Worm (Caenorhabditis elegans) whole organism, L4 larva: Measurements from ENCODE around the gene apl-1.

Experiments used
- F44E2.7 ChIP-seq: fragments of 200-800 bp; sonication (Bioruptor generic); IDR thresholded peaks from 2 replicates; pipeline ENCODE4 v2.1.2; 2022; ENCODE audit warnings: missing genetic modification characterization, missing compliant biosample characterization
- Y5F2A.4 ChIP-seq: fragments of 200-800 bp; sonication (Bioruptor generic); optimal IDR thresholded peaks from 2 replicates; lab custom pipeline; 2018; ENCODE audit warnings: mild to moderate bottlenecking, missing genetic modification characterization, missing compliant biosample characterization
- Y75B8A.6 ChIP-seq: fragments of 200-800 bp; sonication (Bioruptor generic); IDR thresholded peaks from 2 replicates; pipeline ENCODE4 v1.3.6; 2022; ENCODE audit warnings: missing genetic modification reagents, missing genetic modification characterization, missing compliant biosample characterization
- ZK337.2 ChIP-seq: fragments of 200-800 bp; sonication (Bioruptor generic); IDR thresholded peaks from 2 replicates; pipeline ENCODE4 v1.3.6; 2022; ENCODE audit warnings: missing genetic modification reagents, missing genetic modification characterization, missing compliant biosample characterization
- aha-1 ChIP-seq: fragments of 150-350 bp; peaks from one replicate; lab custom pipeline; 2014; ENCODE audit warnings: missing biosample characterization, missing genetic modification characterization
- ama-1 ChIP-seq: fragments of 150-350 bp; optimal IDR thresholded peaks from 2 replicates; lab custom pipeline; 2014; ENCODE audit warnings: inconsistent platforms, mixed read lengths
- attf-4 ChIP-seq: sonication (generic microtip); optimal IDR thresholded peaks from 3 replicates; lab custom pipeline; 2017; ENCODE audit warnings: missing biosample characterization, missing genetic modification characterization
- ceh-28 ChIP-seq: fragments of 150-350 bp; optimal IDR thresholded peaks from 2 replicates; lab custom pipeline; 2014; ENCODE audit warnings: missing biosample characterization, missing genetic modification reagents, missing genetic modification characterization
- ceh-62 ChIP-seq: sonication (generic microtip); optimal IDR thresholded peaks from 2 replicates; lab custom pipeline; 2017; ENCODE audit warnings: missing biosample characterization, missing genetic modification characterization
- ces-1 ChIP-seq: fragments of 150-350 bp; sonication (generic microtip); optimal IDR thresholded peaks from 4 replicates; lab custom pipeline; 2014; ENCODE audit warnings: missing biosample characterization, missing genetic modification reagents, missing genetic modification characterization
- cey-2 ChIP-seq: sonication (generic microtip); optimal IDR thresholded peaks from 3 replicates; lab custom pipeline; 2017; ENCODE audit warnings: missing genetic modification characterization, mild to moderate bottlenecking, missing compliant biosample characterization, antibody characterized with exemption, borderline replicate concordance; ENCODE audit not compliant: insufficient read depth
- dmd-8 ChIP-seq: fragments of 200-800 bp; sonication (Bioruptor generic); IDR thresholded peaks from 2 replicates; pipeline ENCODE4 v1.3.6; 2022; ENCODE audit warnings: missing genetic modification characterization, missing compliant biosample characterization
- dve-1 ChIP-seq: sonication (generic microtip); optimal IDR thresholded peaks from 2 replicates; lab custom pipeline; 2017; ENCODE audit warnings: antibody characterized with exemption, mild to moderate bottlenecking, missing genetic modification characterization, missing compliant biosample characterization; ENCODE audit not compliant: insufficient read depth
- egl-27 ChIP-seq: sonication (generic microtip); optimal IDR thresholded peaks from 3 replicates; lab custom pipeline; 2017; ENCODE audit warnings: missing biosample characterization, missing genetic modification reagents, missing genetic modification characterization
- egl-43 ChIP-seq: fragments of 200-800 bp; sonication (Bioruptor generic); IDR thresholded peaks from 2 replicates; pipeline ENCODE4 v1.3.6; 2022; ENCODE audit warnings: missing genetic modification reagents, missing genetic modification characterization, missing compliant biosample characterization
- gei-8 ChIP-seq: fragments of 200-800 bp; sonication (Bioruptor generic); optimal IDR thresholded peaks from 2 replicates; lab custom pipeline; 2018; ENCODE audit warnings: mild to moderate bottlenecking, missing genetic modification characterization, missing compliant biosample characterization
- hlh-11 ChIP-seq: fragments of 200-800 bp; sonication (Bioruptor generic); optimal IDR thresholded peaks from 2 replicates; lab custom pipeline; 2018; ENCODE audit warnings: mild to moderate bottlenecking, missing genetic modification characterization, missing compliant biosample characterization
- hlh-30 ChIP-seq: sonication (generic microtip); optimal IDR thresholded peaks from 2 replicates; lab custom pipeline; 2017; ENCODE audit warnings: antibody characterized with exemption, mild to moderate bottlenecking, missing genetic modification characterization, missing compliant biosample characterization; ENCODE audit not compliant: insufficient read depth
- lim-7 ChIP-seq: fragments of 200-800 bp; sonication (Bioruptor generic); IDR thresholded peaks from 2 replicates; pipeline ENCODE4 v1.3.6; 2022; ENCODE audit warnings: missing genetic modification characterization, missing compliant biosample characterization
- lin-15B ChIP-seq: fragments of 150-350 bp; sonication (generic microtip); optimal IDR thresholded peaks from 3 replicates; lab custom pipeline; 2014; ENCODE audit warnings: missing biosample characterization, missing genetic modification characterization
- lsy-2 ChIP-seq, 2 experiments: fragments of 150-350 bp in 1 of 2; sonication (generic microtip) in 1 of 2; optimal IDR thresholded peaks; 2 replicates each; lab custom pipeline; 2014 to 2017; ENCODE audit warnings: missing biosample characterization in 2 of 2, missing genetic modification characterization in 2 of 2
- nhr-41 ChIP-seq: fragments of 200-800 bp; sonication (Bioruptor generic); IDR thresholded peaks from 2 replicates; pipeline ENCODE4 v1.3.6; 2022; ENCODE audit warnings: missing genetic modification reagents, missing genetic modification characterization, missing compliant biosample characterization
- nhr-42 ChIP-seq: fragments of 200-800 bp; sonication (Bioruptor generic); IDR thresholded peaks from 2 replicates; pipeline ENCODE4 v1.3.6; 2022; ENCODE audit warnings: missing genetic modification characterization, missing compliant biosample characterization
- nhr-48 ChIP-seq: sonication (generic microtip); optimal IDR thresholded peaks from 2 replicates; lab custom pipeline; 2016; ENCODE audit warnings: mild to moderate bottlenecking, missing genetic modification characterization, missing compliant biosample characterization
- nhr-6 ChIP-seq: fragments of 150-350 bp; optimal IDR thresholded peaks from 2 replicates; lab custom pipeline; 2014; ENCODE audit warnings: missing biosample characterization, missing genetic modification characterization
- nhr-76 ChIP-seq: fragments of 150-350 bp; optimal IDR thresholded peaks from 2 replicates; lab custom pipeline; 2014; ENCODE audit warnings: missing biosample characterization, missing genetic modification characterization
- sdz-12 ChIP-seq: fragments of 200-800 bp; sonication (Bioruptor generic); optimal IDR thresholded peaks from 2 replicates; lab custom pipeline; 2018; ENCODE audit warnings: mild to moderate bottlenecking, missing genetic modification characterization, missing compliant biosample characterization
- snpc-4 ChIP-seq: fragments of 150-350 bp; optimal IDR thresholded peaks from 2 replicates; lab custom pipeline; 2014; ENCODE audit warnings: missing biosample characterization, missing genetic modification characterization
- tra-1 ChIP-seq: fragments of 200-800 bp; sonication (Bioruptor generic); IDR thresholded peaks from 2 replicates; pipeline ENCODE4 v1.3.6; 2022; ENCODE audit warnings: missing genetic modification reagents, missing genetic modification characterization, missing compliant biosample characterization
- unc-130 ChIP-seq: sonication (generic microtip); optimal IDR thresholded peaks from 2 replicates; lab custom pipeline; 2016; ENCODE audit warnings: missing genetic modification reagents, missing genetic modification characterization, missing compliant biosample characterization
- unc-62 ChIP-seq, 3 experiments: fragments of 150-350 bp in 1 of 3; sonication (generic microtip); optimal IDR thresholded peaks in 2 of 3; peaks in 1 of 3; 1 replicate in 1 of 3; 2 replicates in 2 of 3; lab custom pipeline; 2014 to 2017; ENCODE audit warnings: missing biosample characterization in 3 of 3, missing genetic modification characterization in 3 of 3, missing genetic modification reagents in 3 of 3, missing genotype in 1 of 3
- zag-1 ChIP-seq: fragments of 150-350 bp; optimal IDR thresholded peaks from 2 replicates; lab custom pipeline; 2014; ENCODE audit warnings: missing biosample characterization, missing genetic modification characterization

apl-1 gene

ce11 chrX:5077696-5078343 lies 38.8 kb downstream of the apl-1 start, which contains the start of gene cal-5 (continued):
- TF ChIP-seq dmd-8 (GFP tag; lab: Robert Waterston, UW) (no peak), nhr-48 (peak; percentile 39), hlh-30 (no peak), nhr-41 (no peak)
- TF ChIP-seq, all 104 proteins: peak for 23

- TF ChIP-seq aha-1 (tag; lab: Kevin White, UChicago) (peak; percentile 70), egl-43 (GFP tag; lab: Robert Waterston, UW) (no peak)
- TF ChIP-seq, all 104 proteins: peak for 1
Observed at ce11 chrX:5075538-5075937, 41.1 kb downstream of the apl-1 start.

ce11 chrX:5073895-5074294 lies 42.8 kb downstream of the apl-1 start:
- TF ChIP-seq dve-1 (tag; lab: Kevin White, UChicago) (no peak), Y75B8A.6 (GFP tag; lab: Robert Waterston, UW) (no peak), ces-1 (GFP tag; lab: Kevin White, UChicago) (no peak), ama-1 (lab: Kevin White, UChicago) (peak; percentile 42), tra-1 (GFP tag; lab: Robert Waterston, UW) (no peak), hlh-11 (tag; lab: Kevin White, UChicago) (no peak), aha-1 (tag; lab: Kevin White, UChicago) (peak; percentile 85)

- TF ChIP-seq attf-4 (no peak), cey-2 (tag; lab: Kevin White, UChicago) (no peak), ceh-28 (tag; lab: Kevin White, UChicago) (no peak), egl-27 (tag; lab: Kevin White, UChicago) (no peak), hlh-11 (tag; lab: Kevin White, UChicago) (no peak), lim-7 (GFP tag; lab: Robert Waterston, UW) (no peak), ama-1 (lab: Kevin White, UChicago) (no peak), zag-1 (tag; lab: Kevin White, UChicago) (no peak), dve-1 (tag; lab: Kevin White, UChicago) (no peak), nhr-6 (tag; lab: Kevin White, UChicago) (no peak), sdz-12 (GFP tag; lab: Kevin White, UChicago) (no peak), unc-62 (GFP tag; optimal IDR thresholded peaks at IDR 0.05 in 1 of 2; lab: Kevin White, UChicago) (no peak), unc-62 (tag; optimal IDR thresholded peaks at IDR 0.05; lab: Kevin White, UChicago) (no peak), ZK337.2 (GFP tag; lab: Robert Waterston, UW) (no peak)
- TF ChIP-seq, all 104 proteins: peak for 0
Observed at ce11 chrX:5071025-5071424, 45.6 kb downstream of the apl-1 start.

- no peak for TF ChIP-seq unc-130 (GFP tag; lab: Kevin White, UChicago)
- no peak for TF ChIP-seq sdz-12 (GFP tag; lab: Kevin White, UChicago)
- no peak for TF ChIP-seq F44E2.7 (GFP tag; lab: Robert Waterston, UW)
- TF ChIP-seq lsy-2 (tag; optimal IDR thresholded peaks at IDR 0.05; lab: Kevin White, UChicago): no peak
- no peak for TF ChIP-seq Y5F2A.4 (GFP tag; lab: Kevin White, UChicago)
- TF ChIP-seq cey-2 (tag; lab: Kevin White, UChicago): no peak
- TF ChIP-seq dmd-8 (GFP tag; lab: Robert Waterston, UW): no peak
- TF ChIP-seq nhr-42: no peak
- TF ChIP-seq nhr-76: no peak
- TF ChIP-seq gei-8 (GFP tag; lab: Kevin White, UChicago): no peak
- no peak for TF ChIP-seq lim-7 (GFP tag; lab: Robert Waterston, UW)
- TF ChIP-seq ceh-28 (tag; lab: Kevin White, UChicago): no peak
- no peak for TF ChIP-seq lin-15B (tag; lab: Kevin White, UChicago)
- TF ChIP-seq ceh-62 (tag; lab: Kevin White, UChicago): no peak
- no peak for TF ChIP-seq snpc-4 (tag; lab: Kevin White, UChicago)
Observed at ce11 chrX:5067796-5068195, 48.9 kb downstream of the apl-1 start, which contains the start of gene clc-7. clc-7 (plus strand) TSS chrX:5068096.
